Worm (Caenorhabditis elegans) whole organism, young adult: ENCODE results near the gene mccc-2.

ENCODE experiments used
- F37B4.10 ChIP-seq: fragments of 200-800 bp; sonication (Bioruptor generic); IDR thresholded peaks from 2 replicates; pipeline ENCODE4 v1.3.6; 2022; ENCODE audit warnings: missing genetic modification characterization, missing compliant biosample characterization
- F55B11.4 ChIP-seq: sonication (generic microtip); optimal IDR thresholded peaks from 2 replicates; lab custom pipeline; 2016; ENCODE audit warnings: missing compliant biosample characterization, missing genetic modification characterization, borderline replicate concordance; ENCODE audit not compliant: insufficient read depth
- F57C9.4 ChIP-seq: sonication (generic microtip); optimal IDR thresholded peaks from 2 replicates; lab custom pipeline; 2017; ENCODE audit warnings: mild to moderate bottlenecking, missing genetic modification characterization, missing compliant biosample characterization
- K12H6.12 ChIP-seq: fragments of 200-800 bp; sonication (Bioruptor generic); optimal IDR thresholded peaks from 2 replicates; lab custom pipeline; 2018; ENCODE audit warnings: mild to moderate bottlenecking, missing genetic modification characterization, missing compliant biosample characterization
- Y67H2A.10 ChIP-seq: fragments of 200-800 bp; sonication (Bioruptor generic); conservative IDR thresholded peaks from 2 replicates; pipeline ENCODE4 v1.3.6; 2022; ENCODE audit warnings: missing genetic modification reagents, missing genetic modification characterization, missing compliant biosample characterization
- Y79H2A.3 ChIP-seq: fragments of 200-800 bp; sonication (Bioruptor generic); conservative IDR thresholded peaks from 2 replicates; pipeline ENCODE4 v1.3.6; 2022; ENCODE audit warnings: missing genetic modification reagents, missing genetic modification characterization, missing compliant biosample characterization
- ama-1 ChIP-seq, 3 experiments: fragments of 150-350 bp in 1 of 3; sonication (generic microtip) in 2 of 3; optimal IDR thresholded peaks; 2 replicates each; lab custom pipeline; 2014 to 2018; ENCODE audit warnings: missing biosample characterization in 2 of 3, missing genetic modification characterization in 2 of 3, missing genetic modification reagents in 2 of 3
- athp-1 ChIP-seq: sonication (generic microtip); optimal IDR thresholded peaks from 2 replicates; lab custom pipeline; 2017; ENCODE audit warnings: mild to moderate bottlenecking, missing genetic modification characterization, missing compliant biosample characterization
- attf-5 ChIP-seq: fragments of 200-800 bp; sonication (Bioruptor generic); optimal IDR thresholded peaks from 2 replicates; lab custom pipeline; 2018; ENCODE audit warnings: mild to moderate bottlenecking, missing genetic modification characterization, missing compliant biosample characterization
- bed-2 ChIP-seq: fragments of 200-800 bp; sonication (Bioruptor generic); IDR thresholded peaks from 2 replicates; pipeline ENCODE4 v1.3.6; 2022; ENCODE audit warnings: missing genetic modification reagents, missing genetic modification characterization, missing compliant biosample characterization
- ccch-3 ChIP-seq: fragments of 200-800 bp; sonication (Bioruptor generic); optimal IDR thresholded peaks from 2 replicates; lab custom pipeline; 2018; ENCODE audit warnings: mild to moderate bottlenecking, missing genetic modification characterization, missing compliant biosample characterization
- ceh-58 ChIP-seq: fragments of 200-800 bp; sonication (Bioruptor generic); IDR thresholded peaks from 2 replicates; pipeline ENCODE4 v1.3.6; 2022; ENCODE audit warnings: missing genetic modification characterization, missing compliant biosample characterization
- dox-1 ChIP-seq: fragments of 200-800 bp; sonication (Bioruptor generic); IDR thresholded peaks from 2 replicates; pipeline ENCODE4 v1.3.6; 2022; ENCODE audit warnings: missing genetic modification reagents, missing genetic modification characterization, missing compliant biosample characterization
- dpff-1 ChIP-seq: sonication (generic microtip); optimal IDR thresholded peaks from 2 replicates; lab custom pipeline; 2017; ENCODE audit warnings: mild to moderate bottlenecking, missing genetic modification characterization, missing compliant biosample characterization
- egrh-3 ChIP-seq: fragments of 200-800 bp; sonication (Bioruptor generic); IDR thresholded peaks from 2 replicates; pipeline ENCODE4 v1.3.6; 2022; ENCODE audit warnings: missing genetic modification reagents, missing genetic modification characterization, missing compliant biosample characterization
- gei-17 ChIP-seq: fragments of 200-800 bp; sonication (Bioruptor generic); optimal IDR thresholded peaks from 2 replicates; lab custom pipeline; 2018; ENCODE audit warnings: mild to moderate bottlenecking, missing genetic modification characterization, missing compliant biosample characterization
- him-1 ChIP-seq: sonication (generic microtip); optimal IDR thresholded peaks from 2 replicates; lab custom pipeline; 2016; ENCODE audit warnings: missing genotype, missing genetic modification reagents, missing genetic modification characterization, missing compliant biosample characterization
- hmg-1.2 ChIP-seq: fragments of 200-800 bp; sonication (Bioruptor generic); IDR thresholded peaks from 2 replicates; pipeline ENCODE4 v1.3.6; 2022; ENCODE audit warnings: missing genetic modification reagents, missing genetic modification characterization, missing compliant biosample characterization
- lin-35 ChIP-seq, 3 experiments: fragments of 150-350 bp in 2 of 3; sonication (generic microtip) in 1 of 3; optimal IDR thresholded peaks; 2 replicates each; lab custom pipeline; 2014 to 2018; ENCODE audit warnings: missing biosample characterization in 3 of 3, missing genetic modification characterization in 3 of 3, missing genetic modification reagents in 3 of 3
- lin-54 ChIP-seq: fragments of 200-800 bp; sonication (Bioruptor generic); optimal IDR thresholded peaks from 2 replicates; lab custom pipeline; 2018; ENCODE audit warnings: mild to moderate bottlenecking, missing genetic modification characterization, missing compliant biosample characterization
- lsl-1 ChIP-seq: fragments of 200-800 bp; sonication (Bioruptor generic); optimal IDR thresholded peaks from 2 replicates; lab custom pipeline; 2018; ENCODE audit warnings: mild to moderate bottlenecking, missing genetic modification characterization, moderate library complexity, missing compliant biosample characterization
- lsy-27 ChIP-seq: sonication (generic microtip); optimal IDR thresholded peaks from 2 replicates; lab custom pipeline; 2017; ENCODE audit warnings: missing genetic modification characterization, mild to moderate bottlenecking, missing compliant biosample characterization, antibody characterized with exemption, missing genotype, borderline replicate concordance; ENCODE audit not compliant: insufficient read depth
- nhr-90 ChIP-seq: sonication (generic microtip); optimal IDR thresholded peaks from 2 replicates; lab custom pipeline; 2016; ENCODE audit warnings: missing genotype, mild to moderate bottlenecking, missing genetic modification characterization, missing compliant biosample characterization
- pbrm-1 ChIP-seq: fragments of 200-800 bp; sonication (Bioruptor generic); IDR thresholded peaks from 2 replicates; pipeline ENCODE4 v1.3.6; 2022; ENCODE audit warnings: missing genetic modification reagents, missing genetic modification characterization, missing compliant biosample characterization
- pha-4 ChIP-seq: fragments of 150-350 bp; sonication (generic microtip); optimal IDR thresholded peaks from 2 replicates; lab custom pipeline; 2014; ENCODE audit warnings: missing biosample characterization, missing genetic modification reagents, missing genetic modification characterization
- rcor-1 ChIP-seq: fragments of 200-800 bp; sonication (Bioruptor generic); IDR thresholded peaks from 2 replicates; pipeline ENCODE4 v1.3.6; 2022; ENCODE audit warnings: missing genetic modification reagents, missing genetic modification characterization, missing compliant biosample characterization
- snpc-1.1 ChIP-seq: sonication (generic microtip); optimal IDR thresholded peaks from 2 replicates; lab custom pipeline; 2017; ENCODE audit warnings: missing genetic modification characterization, mild to moderate bottlenecking, missing compliant biosample characterization, antibody characterized with exemption, moderate library complexity, missing genotype, missing genetic modification reagents; ENCODE audit not compliant: insufficient read depth
- snpc-1.3 ChIP-seq: sonication (generic microtip); optimal IDR thresholded peaks from 2 replicates; lab custom pipeline; 2017; ENCODE audit warnings: missing genetic modification characterization, mild to moderate bottlenecking, missing compliant biosample characterization, antibody characterized with exemption, moderate library complexity, missing genotype, missing genetic modification reagents; ENCODE audit not compliant: insufficient read depth
- snpc-3.4 ChIP-seq: sonication (generic microtip); optimal IDR thresholded peaks from 2 replicates; lab custom pipeline; 2017; ENCODE audit warnings: missing genetic modification characterization, mild to moderate bottlenecking, missing compliant biosample characterization, antibody characterized with exemption, moderate library complexity, missing genotype, missing genetic modification reagents
- snpc-4 ChIP-seq, 5 experiments: fragments of 150-350 bp in 1 of 5; sonication (generic microtip) in 4 of 5; optimal IDR thresholded peaks; 2 replicates each; lab custom pipeline; 2014 to 2018; ENCODE audit warnings: missing genetic modification characterization in 5 of 5, missing biosample characterization in 3 of 5, antibody characterized with exemption in 2 of 5, mild to moderate bottlenecking in 2 of 5, missing compliant biosample characterization in 2 of 5, missing genotype in 2 of 5, moderate library complexity in 2 of 5, missing genetic modification reagents in 1 of 5
- somi-1 ChIP-seq: fragments of 200-800 bp; sonication (Bioruptor generic); optimal IDR thresholded peaks from 2 replicates; lab custom pipeline; 2018; ENCODE audit warnings: mild to moderate bottlenecking, missing genetic modification characterization, missing compliant biosample characterization
- tbp1 ChIP-seq: fragments of 200-800 bp; sonication (Bioruptor generic); optimal IDR thresholded peaks from 2 replicates; lab custom pipeline; 2018; ENCODE audit warnings: mild to moderate bottlenecking, missing genetic modification characterization, missing compliant biosample characterization
- tbx-9 ChIP-seq: sonication (generic microtip); optimal IDR thresholded peaks from 2 replicates; lab custom pipeline; 2016; ENCODE audit warnings: borderline replicate concordance, missing genetic modification characterization, inconsistent platforms, missing compliant biosample characterization
- unc-62 ChIP-seq: fragments of 150-350 bp; optimal IDR thresholded peaks from 2 replicates; lab custom pipeline; 2014; ENCODE audit warnings: missing biosample characterization, missing genetic modification reagents, missing genetic modification characterization
- xnd-1 ChIP-seq: sonication (generic microtip); optimal IDR thresholded peaks from 2 replicates; lab custom pipeline; 2016; ENCODE audit warnings: missing genotype, missing genetic modification reagents, missing genetic modification characterization, missing compliant biosample characterization
- ztf-22 ChIP-seq: fragments of 200-800 bp; sonication (Bioruptor generic); optimal IDR thresholded peaks from 2 replicates; lab custom pipeline; 2018; ENCODE audit warnings: mild to moderate bottlenecking, missing genetic modification characterization, moderate library complexity, missing compliant biosample characterization
- ztf-25 ChIP-seq: fragments of 200-800 bp; sonication (Bioruptor generic); IDR thresholded peaks from 2 replicates; pipeline ENCODE4 v1.3.6; 2022; ENCODE audit warnings: missing genetic modification reagents, missing genetic modification characterization, missing compliant biosample characterization
- ztf-26 ChIP-seq: sonication (generic microtip); optimal IDR thresholded peaks from 2 replicates; lab custom pipeline; 2017; ENCODE audit warnings: missing genetic modification characterization, missing compliant biosample characterization
- ztf-6 ChIP-seq: fragments of 200-800 bp; sonication (Bioruptor generic); IDR thresholded peaks from 2 replicates; pipeline ENCODE4 v1.3.6; 2022; ENCODE audit warnings: missing genetic modification reagents, missing genetic modification characterization, missing compliant biosample characterization

Gene mccc-2

DNA sequence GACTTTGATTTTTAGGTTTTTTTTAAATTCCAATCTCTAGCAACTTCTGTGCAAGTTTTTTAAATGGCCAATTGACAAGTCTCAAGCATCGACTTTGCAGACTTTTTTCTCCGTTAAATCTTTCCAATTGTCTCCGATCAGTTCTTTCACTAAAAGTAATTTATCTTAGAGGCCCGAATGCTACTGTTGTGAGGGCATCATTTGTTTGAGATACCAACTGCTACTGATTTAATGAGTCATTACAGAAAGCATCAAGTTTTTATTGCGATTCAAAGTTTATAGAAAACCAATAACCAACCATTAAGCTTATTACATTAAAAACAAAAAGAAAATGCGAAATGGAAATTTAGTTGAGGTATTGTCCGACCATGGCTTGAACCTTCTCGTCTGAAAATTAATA, 9.0 kb downstream of the mccc-2 start:
- TF ChIP-seq Y67H2A.10 (GFP tag; lab: Robert Waterston, UW) (no peak), xnd-1 (no peak), somi-1 (GFP tag; lab: Kevin White, UChicago) (no peak), snpc-1.1 (tag; lab: Kevin White, UChicago) (no peak), ztf-25 (no peak), snpc-4 (GFP tag; optimal IDR thresholded peaks at IDR 0.05; lab: Kevin White, UChicago) (no peak), snpc-4 (tag; optimal IDR thresholded peaks at IDR 0.05; lab: Kevin White, UChicago) (no peak), unc-62 (GFP tag; lab: Kevin White, UChicago) (no peak), lsl-1 (no peak), snpc-3.4 (tag; lab: Kevin White, UChicago) (no peak)

DNA sequence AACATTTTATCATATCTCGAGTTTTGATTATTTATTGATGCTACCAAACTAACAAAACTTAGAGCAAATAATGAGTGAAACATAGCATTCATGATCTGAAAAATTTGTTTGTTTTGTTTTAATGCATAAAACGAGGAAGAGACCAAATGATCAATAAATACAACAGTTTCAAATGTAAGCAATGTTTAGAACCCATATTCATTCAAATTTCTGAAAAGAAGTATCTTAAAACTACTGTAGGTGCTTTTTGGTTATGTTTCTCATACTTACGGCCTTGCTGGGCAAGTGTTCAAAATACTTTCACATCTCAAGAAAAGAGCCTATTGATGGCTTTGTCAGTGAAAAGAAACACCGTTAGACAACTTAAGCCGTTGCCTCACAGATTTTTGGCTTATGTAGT, 11.5 kb downstream of the mccc-2 start, which contains the start of gene F02A9.1:
TSS of gene F02A9.1 (minus strand) at position 101 of the 400 bp plus-strand sequence.
- no peak for TF ChIP-seq ztf-26
- no peak for TF ChIP-seq ama-1 (optimal IDR thresholded peaks at IDR 0.05; lab: Kevin White, UChicago)
- no peak for TF ChIP-seq ama-1 (GFP tag; optimal IDR thresholded peaks at IDR 0.05; lab: Kevin White, UChicago)
- TF ChIP-seq dpff-1 (tag; lab: Kevin White, UChicago): no peak
- no peak for TF ChIP-seq lsy-27
- TF ChIP-seq pbrm-1 (GFP tag; lab: Robert Waterston, UW): no peak
- TF ChIP-seq ceh-58 (GFP tag; lab: Robert Waterston, UW): no peak
- no peak for TF ChIP-seq bed-2
- TF ChIP-seq Y67H2A.10 (GFP tag; lab: Robert Waterston, UW): no peak
- no peak for TF ChIP-seq hmg-1.2
- TF ChIP-seq athp-1: no peak
- no peak for TF ChIP-seq Y79H2A.3 (GFP tag; lab: Robert Waterston, UW)
- no peak for TF ChIP-seq lin-35 (GFP tag; optimal IDR thresholded peaks at IDR 0.05; lab: Kevin White, UChicago)
- no peak for TF ChIP-seq dox-1 (GFP tag; lab: Robert Waterston, UW)
- no peak for TF ChIP-seq rcor-1 (GFP tag; lab: Robert Waterston, UW)
- no peak for TF ChIP-seq ccch-3 (GFP tag; lab: Kevin White, UChicago)
- TF ChIP-seq lin-54 (GFP tag; lab: Kevin White, UChicago): no peak

DNA sequence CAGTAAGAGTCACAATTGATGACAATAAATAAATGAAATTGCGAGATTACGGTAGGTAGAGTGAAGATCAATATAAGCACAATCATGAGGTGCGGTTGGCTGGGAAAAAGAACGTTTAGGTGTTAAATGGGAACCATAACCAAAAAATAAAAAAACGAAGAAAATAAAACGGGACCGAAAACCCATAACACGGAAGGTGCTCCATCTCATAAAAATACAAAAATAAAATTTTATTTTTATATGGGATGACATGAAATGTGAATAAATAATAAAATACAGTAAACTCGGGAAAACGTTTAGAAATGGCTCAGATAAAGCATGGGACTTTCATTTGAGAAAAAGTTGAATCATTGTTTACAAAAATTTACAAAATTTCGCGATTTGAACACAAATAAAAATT, 13.6 kb downstream of the mccc-2 start, which contains the start of gene F02A9.7:
TSS of gene F02A9.7 (minus strand) at position 101 of the 400 bp plus-strand sequence.
- TF ChIP-seq ztf-6 (GFP tag; lab: Robert Waterston, UW): no peak
- no peak for TF ChIP-seq egrh-3 (GFP tag; lab: Robert Waterston, UW)
- TF ChIP-seq F57C9.4: no peak
- no peak for TF ChIP-seq nhr-90 (tag; lab: Kevin White, UChicago)
- no peak for TF ChIP-seq ama-1 (optimal IDR thresholded peaks at IDR 0.05; lab: Kevin White, UChicago)
- no peak for TF ChIP-seq ama-1 (GFP tag; optimal IDR thresholded peaks at IDR 0.05; lab: Kevin White, UChicago)
- no peak for TF ChIP-seq K12H6.12 (tag; lab: Kevin White, UChicago)
- TF ChIP-seq snpc-1.3: no peak
- TF ChIP-seq somi-1 (GFP tag; lab: Kevin White, UChicago): no peak
- TF ChIP-seq unc-62 (GFP tag; lab: Kevin White, UChicago): no peak
- no peak for TF ChIP-seq Y79H2A.3 (GFP tag; lab: Robert Waterston, UW)
- no peak for TF ChIP-seq F37B4.10
- TF ChIP-seq tbp1: no peak
- TF ChIP-seq attf-5: no peak
- TF ChIP-seq him-1 (tag; lab: Kevin White, UChicago): no peak
- TF ChIP-seq pha-4: no peak
- no peak for TF ChIP-seq F55B11.4 (tag; lab: Kevin White, UChicago)
- TF ChIP-seq tbx-9 (tag; lab: Kevin White, UChicago): no peak
- TF ChIP-seq ztf-22 (GFP tag; lab: Kevin White, UChicago): no peak
- TF ChIP-seq rcor-1 (GFP tag; lab: Robert Waterston, UW): no peak
- TF ChIP-seq gei-17: no peak
